Worm (Caenorhabditis elegans): ENCODE data around the gene F21C10.6.

DNA sequence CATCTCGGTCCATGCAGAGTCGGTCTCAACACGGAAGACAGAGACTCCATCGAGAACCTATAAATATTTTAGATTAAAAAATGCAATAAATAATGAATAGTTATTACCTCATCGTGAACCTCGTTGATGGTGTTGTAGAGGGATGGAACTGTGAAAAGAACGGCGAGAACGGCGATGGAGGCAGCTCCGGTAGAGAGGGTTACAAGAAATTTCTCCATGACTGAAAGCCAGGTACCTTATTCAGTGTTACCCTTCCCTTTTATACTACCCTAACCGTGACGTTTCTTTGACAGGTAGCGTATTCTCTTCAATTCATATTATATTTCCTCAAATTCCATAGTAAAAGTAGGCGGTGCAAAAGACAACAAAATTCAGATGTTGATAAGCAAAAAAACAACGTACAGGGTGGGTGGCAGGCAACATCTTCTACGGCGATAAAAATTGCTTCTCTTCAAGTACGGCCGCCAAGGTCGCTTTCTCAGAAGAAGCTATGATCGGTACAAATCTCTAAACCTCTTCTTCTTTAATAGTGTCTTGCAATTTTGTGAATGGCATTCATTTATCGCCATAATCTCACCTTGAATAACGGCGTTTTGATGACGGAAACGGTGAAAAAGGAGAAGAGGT is 40.9 kb downstream of the F21C10.6 start, which contains the start of gene col-10:
- TF ChIP-seq lsy-2 (tag; optimal IDR thresholded peaks at IDR 0.05): no peak
- TF ChIP-seq ama-1 (optimal IDR thresholded peaks at IDR 0.05): peak; percentile 95
- TF ChIP-seq lin-39 (tag; optimal IDR thresholded peaks at IDR 0.05): no peak
- TF ChIP-seq zip-2 (tag; optimal IDR thresholded peaks at IDR 0.05): no peak
- TF ChIP-seq aly-2 (tag; optimal IDR thresholded peaks at IDR 0.05): no peak
